Fruit fly (Drosophila melanogaster): ENCODE data around the gene Frq2.

- TF ChIP-seq acj6 (GFP tag; optimal IDR thresholded peaks at IDR 0.05) (no peak), Ets21C (GFP tag; optimal IDR thresholded peaks at IDR 0.05) (no peak), CG16779 (tag; optimal IDR thresholded peaks at IDR 0.05) (no peak), net (GFP tag; optimal IDR thresholded peaks at IDR 0.05) (no peak), Blimp-1 (GFP tag; optimal IDR thresholded peaks at IDR 0.05) (no peak), pdm3 (GFP tag; optimal IDR thresholded peaks at IDR 0.05) (no peak), fkh (GFP tag; optimal IDR thresholded peaks at IDR 0.05) (no peak), salr (GFP tag; optimal IDR thresholded peaks at IDR 0.05) (no peak), esn (GFP tag; optimal IDR thresholded peaks at IDR 0.05) (no peak), CG8632 (GFP tag; optimal IDR thresholded peaks at IDR 0.05) (no peak), Ets96B (tag; optimal IDR thresholded peaks at IDR 0.05) (no peak)
Measured at dm6 chrX:18251910-18252309, 74.5 kb downstream of the Frq2 start.
